Worm (Caenorhabditis elegans): Measurements from ENCODE around the gene nspg-7.1.
"Not testable (repeated sequence)": the region's sequence is repeated elsewhere in the genome, so short reads cannot be mapped to it uniquely, and the experiment has no call there.

Gene nspg-7.1

ce11 chrIV:9303994-9304393 is 26.7 kb downstream of the nspg-7.1 start, which contains the start of gene F49C12.4:
F49C12.4 (minus strand) TSS chrIV:9304094.
- TF ChIP-seq lsy-2 (tag; optimal IDR thresholded peaks at IDR 0.05), result no peak
- TF ChIP-seq nhr-76 (tag; optimal IDR thresholded peaks at IDR 0.05), result no peak
- no peak for TF ChIP-seq dpl-1 (GFP tag; optimal IDR thresholded peaks at IDR 0.05)
- TF ChIP-seq lin-14 (GFP tag; optimal IDR thresholded peaks at IDR 0.05), result no peak
- TF ChIP-seq ets-5 (GFP tag; IDR thresholded peaks at IDR 0.05), result no peak
- TF ChIP-seq egl-27 (tag; optimal IDR thresholded peaks at IDR 0.05), result no peak
- no peak for TF ChIP-seq pag-3 (tag; optimal IDR thresholded peaks at IDR 0.05; ENCODE audit: borderline replicate concordance, insufficient read depth)
- TF ChIP-seq fkh-10 (GFP tag; optimal IDR thresholded peaks at IDR 0.05), result no peak
- TF ChIP-seq xbp-1 (tag; optimal IDR thresholded peaks at IDR 0.05), result no peak
- TF ChIP-seq aly-2 (tag; optimal IDR thresholded peaks at IDR 0.05), result no peak
- no peak for TF ChIP-seq blmp-1 (tag; optimal IDR thresholded peaks at IDR 0.05)
- TF ChIP-seq sptf-1 (tag; optimal IDR thresholded peaks at IDR 0.05), result no peak

- TF ChIP-seq skn-1 (tag; optimal IDR thresholded peaks at IDR 0.05) (no peak), nhr-12 (tag; optimal IDR thresholded peaks at IDR 0.05) (no peak), ceh-82 (tag; optimal IDR thresholded peaks at IDR 0.05) (no peak), lin-14 (GFP tag; optimal IDR thresholded peaks at IDR 0.05) (no peak)
Measured at ce11 chrIV:9300127-9300526, 30.5 kb downstream of the nspg-7.1 start, which contains the start of gene F49C12.3. F49C12.3 (plus strand) TSS chrIV:9300427.

ce11 chrIV:9299145-9299544 is 31.5 kb downstream of the nspg-7.1 start, which contains the start of gene F49C12.2:
F49C12.2 (minus strand) TSS chrIV:9299245.
- TF ChIP-seq ceh-82 (tag; optimal IDR thresholded peaks at IDR 0.05) (no peak), fkh-8 (tag; optimal IDR thresholded peaks at IDR 0.05) (no peak), nhr-19 (GFP tag; conservative IDR thresholded peaks at IDR 0.05) (no peak), C04F5.9 (tag; optimal IDR thresholded peaks at IDR 0.05) (no peak), nhr-28 (tag; optimal IDR thresholded peaks at IDR 0.05) (no peak), lin-35 (GFP tag; optimal IDR thresholded peaks at IDR 0.05) (no peak), mep-1 (tag; optimal IDR thresholded peaks at IDR 0.05) (no peak), unc-98 (GFP tag; IDR thresholded peaks at IDR 0.05) (no peak), pqm-1 (tag; optimal IDR thresholded peaks at IDR 0.05) (no peak), fkh-4 (tag; optimal IDR thresholded peaks at IDR 0.05; ENCODE audit: borderline replicate concordance) (no peak), skn-1 (tag; optimal IDR thresholded peaks at IDR 0.05) (no peak), unc-30 (tag; optimal IDR thresholded peaks at IDR 0.05) (no peak), F16B12.6 (tag; optimal IDR thresholded peaks at IDR 0.05) (no peak)

ce11 chrIV:9296285-9296684 is 34.4 kb downstream of the nspg-7.1 start, which contains the start of gene F49C12.1:
F49C12.1 (minus strand) TSS chrIV:9296354.
- TF ChIP-seq nhr-19 (GFP tag; conservative IDR thresholded peaks at IDR 0.05) (no peak), hlh-17 (GFP tag; optimal IDR thresholded peaks at IDR 0.05; ENCODE audit: borderline replicate concordance) (no peak)

- not testable (repeated sequence) for TF ChIP-seq snu-23 (GFP tag; optimal IDR thresholded peaks at IDR 0.05); snpc-4 (tag; optimal IDR thresholded peaks at IDR 0.05); lin-15B (tag; optimal IDR thresholded peaks at IDR 0.05)
Measured at ce11 chrIV:9293825-9294224, 36.8 kb downstream of the nspg-7.1 start, which contains the start of gene nhr-264. nhr-264 (minus strand) TSS chrIV:9293925.

- TF ChIP-seq sup-37 (GFP tag; optimal IDR thresholded peaks at IDR 0.05), result no peak
- TF ChIP-seq nhr-76 (tag; optimal IDR thresholded peaks at IDR 0.05), result no peak
- no peak for TF ChIP-seq xbp-1 (tag; optimal IDR thresholded peaks at IDR 0.05)
- no peak for TF ChIP-seq ceh-90 (tag; optimal IDR thresholded peaks at IDR 0.05)
Measured at ce11 chrIV:9289635-9290034, 41.0 kb downstream of the nspg-7.1 start.

All from whole organism, L1 larva.